Worm (Caenorhabditis elegans) whole organism, early embryonic: ENCODE data around the gene F59A6.12.

ENCODE experiments used
- B0310.2 ChIP-seq: sonication (generic microtip); optimal IDR thresholded peaks from 2 replicates; lab custom pipeline; 2016; ENCODE audit warnings: mild to moderate bottlenecking, missing genetic modification characterization, missing compliant biosample characterization
- aly-1 ChIP-seq: sonication (generic microtip); optimal IDR thresholded peaks from 2 replicates; lab custom pipeline; 2016; ENCODE audit warnings: missing genetic modification characterization, missing compliant biosample characterization
- ama-1 ChIP-seq: fragments of 150-350 bp; optimal IDR thresholded peaks from 2 replicates; lab custom pipeline; 2014
- ets-7 ChIP-seq: sonication (generic microtip); optimal IDR thresholded peaks from 2 replicates; lab custom pipeline; 2016; ENCODE audit warnings: missing genotype, missing genetic modification characterization, missing compliant biosample characterization
- flt-1 ChIP-seq: fragments of 200-800 bp; sonication (Bioruptor generic); IDR thresholded peaks from 2 replicates; pipeline ENCODE4 v1.3.6; 2022; ENCODE audit warnings: missing genetic modification characterization, missing compliant biosample characterization
- hmg-4 ChIP-seq: fragments of 200-800 bp; sonication (Bioruptor generic); optimal IDR thresholded peaks from 2 replicates; lab custom pipeline; 2018; ENCODE audit warnings: mild to moderate bottlenecking, missing genetic modification characterization, missing compliant biosample characterization
- pes-1 ChIP-seq: fragments of 200-800 bp; sonication (Bioruptor generic); IDR thresholded peaks from 2 replicates; pipeline ENCODE4 v1.3.6; 2022; ENCODE audit warnings: missing genetic modification reagents, missing genetic modification characterization, missing compliant biosample characterization
- sea-1 ChIP-seq: fragments of 200-800 bp; sonication (Bioruptor generic); conservative IDR thresholded peaks from 2 replicates; pipeline ENCODE4 v1.3.6; 2022; ENCODE audit warnings: missing genetic modification characterization, missing compliant biosample characterization
- tbx-11 ChIP-seq: fragments of 200-800 bp; sonication (Bioruptor generic); IDR thresholded peaks from 2 replicates; pipeline ENCODE4 v1.3.6; 2022; ENCODE audit warnings: missing genetic modification characterization, missing compliant biosample characterization
- tra-4 ChIP-seq: sonication (generic microtip); optimal IDR thresholded peaks from 2 replicates; lab custom pipeline; 2017; ENCODE audit warnings: missing genetic modification characterization, missing compliant biosample characterization

DNA sequence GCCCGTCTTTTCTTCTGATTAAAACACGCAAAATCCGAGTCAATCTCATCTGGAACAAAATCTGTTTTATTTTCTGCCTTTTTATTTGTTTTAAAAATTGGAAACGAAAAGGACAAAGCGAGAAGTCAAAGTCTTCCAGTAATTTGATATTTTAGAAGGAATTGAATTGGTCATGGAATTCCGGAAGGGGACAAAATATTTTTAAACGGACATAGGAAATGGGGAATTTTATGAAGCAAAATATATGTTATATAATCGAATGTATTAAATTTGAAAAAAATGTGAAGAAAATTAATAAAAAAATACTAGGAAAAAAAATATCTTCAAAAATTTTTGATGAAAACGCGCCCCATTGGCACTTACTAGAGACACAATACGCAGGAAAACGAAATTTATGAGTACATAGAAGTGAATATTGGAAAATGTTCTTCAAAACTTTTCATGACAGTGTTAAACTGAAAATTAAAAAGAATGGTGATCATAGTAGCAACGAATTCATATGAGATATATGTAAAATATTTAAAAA lies 28.8 kb upstream of the F59A6.12 start, which contains the start of gene F33G12.7:
- no peak for TF ChIP-seq ama-1 (lab: Kevin White, UChicago)
- no peak for TF ChIP-seq pes-1 (GFP tag; lab: Robert Waterston, UW)
- no peak for TF ChIP-seq flt-1 (GFP tag; lab: Robert Waterston, UW)
- no peak for TF ChIP-seq hmg-4 (GFP tag; lab: Kevin White, UChicago)
- TF ChIP-seq tbx-11 (GFP tag; lab: Robert Waterston, UW), result no peak
- TF ChIP-seq sea-1 (GFP tag; lab: Robert Waterston, UW), result no peak
- no peak for TF ChIP-seq ets-7 (tag; lab: Kevin White, UChicago)
- TF ChIP-seq aly-1 (tag; lab: Kevin White, UChicago), result no peak
- TF ChIP-seq B0310.2 (tag; lab: Kevin White, UChicago), result no peak
- TF ChIP-seq tra-4 (tag; lab: Kevin White, UChicago), result no peak
